Worm (Caenorhabditis elegans) whole organism, young adult: ENCODE data around the gene tag-266.

Experiments used
- B0019.2 ChIP-seq: fragments of 200-800 bp; sonication (Bioruptor generic); conservative IDR thresholded peaks from 2 replicates; pipeline ENCODE4 v1.3.6; 2022; ENCODE audit warnings: missing genetic modification reagents, missing genetic modification characterization, missing compliant biosample characterization
- B0035.1 ChIP-seq: sonication (generic microtip); optimal IDR thresholded peaks from 2 replicates; lab custom pipeline; 2016; ENCODE audit warnings: missing genetic modification characterization, mild to moderate bottlenecking, missing compliant biosample characterization, missing genotype, missing genetic modification reagents
- C17E4.6 ChIP-seq: fragments of 200-800 bp; sonication (Bioruptor generic); IDR thresholded peaks from 2 replicates; pipeline ENCODE4 v1.3.6; 2022; ENCODE audit warnings: missing genetic modification reagents, missing genetic modification characterization, missing compliant biosample characterization
- F10E7.11 ChIP-seq: sonication (generic microtip); optimal IDR thresholded peaks from 2 replicates; lab custom pipeline; 2017; ENCODE audit warnings: mild to moderate bottlenecking, missing genetic modification characterization, moderate library complexity, missing compliant biosample characterization
- F22D6.2 ChIP-seq: sonication (generic microtip); optimal IDR thresholded peaks from 2 replicates; lab custom pipeline; 2016; ENCODE audit warnings: mild to moderate bottlenecking, missing genetic modification characterization, missing compliant biosample characterization
- F52B5.7 ChIP-seq: sonication (generic microtip); optimal IDR thresholded peaks from 2 replicates; lab custom pipeline; 2016; ENCODE audit warnings: mild to moderate bottlenecking, missing genetic modification characterization, missing compliant biosample characterization
- K11D2.4 ChIP-seq: fragments of 200-800 bp; sonication (Bioruptor generic); IDR thresholded peaks from 2 replicates; pipeline ENCODE4 v1.3.6; 2022; ENCODE audit warnings: missing genetic modification reagents, missing genetic modification characterization, missing compliant biosample characterization
- Y79H2A.3 ChIP-seq: fragments of 200-800 bp; sonication (Bioruptor generic); conservative IDR thresholded peaks from 2 replicates; pipeline ENCODE4 v1.3.6; 2022; ENCODE audit warnings: missing genetic modification reagents, missing genetic modification characterization, missing compliant biosample characterization
- Y95B8A.8 ChIP-seq: fragments of 200-800 bp; sonication (Bioruptor generic); IDR thresholded peaks from 2 replicates; pipeline ENCODE4 v1.3.6; 2022; ENCODE audit warnings: missing genetic modification reagents, missing genetic modification characterization, missing compliant biosample characterization
- ZK185.1 ChIP-seq: sonication (generic microtip); optimal IDR thresholded peaks from 2 replicates; lab custom pipeline; 2016; ENCODE audit warnings: mild to moderate bottlenecking, missing genetic modification characterization, missing compliant biosample characterization; ENCODE audit not compliant: poor library complexity, severe bottlenecking
- aptf-2 ChIP-seq: fragments of 200-800 bp; sonication (Bioruptor generic); conservative IDR thresholded peaks from 2 replicates; pipeline ENCODE4 v1.3.6; 2022; ENCODE audit warnings: missing genetic modification reagents, missing genetic modification characterization, missing compliant biosample characterization
- athp-1 ChIP-seq: sonication (generic microtip); optimal IDR thresholded peaks from 2 replicates; lab custom pipeline; 2017; ENCODE audit warnings: mild to moderate bottlenecking, missing genetic modification characterization, missing compliant biosample characterization
- bed-1 ChIP-seq: fragments of 200-800 bp; sonication (Bioruptor generic); IDR thresholded peaks from 2 replicates; pipeline ENCODE4 v1.3.6; 2022; ENCODE audit warnings: missing genetic modification reagents, missing genetic modification characterization, missing compliant biosample characterization
- bed-2 ChIP-seq: fragments of 200-800 bp; sonication (Bioruptor generic); IDR thresholded peaks from 2 replicates; pipeline ENCODE4 v1.3.6; 2022; ENCODE audit warnings: missing genetic modification reagents, missing genetic modification characterization, missing compliant biosample characterization
- ceh-100 ChIP-seq: fragments of 200-800 bp; sonication (Bioruptor generic); IDR thresholded peaks from 2 replicates; pipeline ENCODE4 v1.3.6; 2022; ENCODE audit warnings: missing genetic modification reagents, missing genetic modification characterization, missing compliant biosample characterization
- ceh-27 ChIP-seq: fragments of 200-800 bp; sonication (Bioruptor generic); optimal IDR thresholded peaks from 2 replicates; lab custom pipeline; 2018; ENCODE audit warnings: mild to moderate bottlenecking, missing genetic modification characterization, moderate library complexity, missing compliant biosample characterization
- ceh-40 ChIP-seq: fragments of 200-800 bp; sonication (Bioruptor generic); IDR thresholded peaks from 2 replicates; pipeline ENCODE4 v1.3.6; 2022; ENCODE audit warnings: missing genetic modification characterization, missing compliant biosample characterization
- ceh-58 ChIP-seq: fragments of 200-800 bp; sonication (Bioruptor generic); IDR thresholded peaks from 2 replicates; pipeline ENCODE4 v1.3.6; 2022; ENCODE audit warnings: missing genetic modification characterization, missing compliant biosample characterization
- ceh-91 ChIP-seq: fragments of 200-800 bp; sonication (Bioruptor generic); IDR thresholded peaks from 2 replicates; pipeline ENCODE4 v1.3.6; 2022; ENCODE audit warnings: missing genetic modification reagents, missing genetic modification characterization, missing compliant biosample characterization
- chd-7 ChIP-seq: sonication (generic microtip); optimal IDR thresholded peaks from 2 replicates; lab custom pipeline; 2016; ENCODE audit warnings: mild to moderate bottlenecking, missing genetic modification characterization, moderate library complexity, missing compliant biosample characterization
- dox-1 ChIP-seq: fragments of 200-800 bp; sonication (Bioruptor generic); IDR thresholded peaks from 2 replicates; pipeline ENCODE4 v1.3.6; 2022; ENCODE audit warnings: missing genetic modification reagents, missing genetic modification characterization, missing compliant biosample characterization
- dpff-1 ChIP-seq: sonication (generic microtip); optimal IDR thresholded peaks from 2 replicates; lab custom pipeline; 2017; ENCODE audit warnings: mild to moderate bottlenecking, missing genetic modification characterization, missing compliant biosample characterization
- dpl-1 ChIP-seq: fragments of 150-350 bp; optimal IDR thresholded peaks from 2 replicates; lab custom pipeline; 2014; ENCODE audit warnings: missing biosample characterization, missing genetic modification reagents, missing genetic modification characterization
- egl-18 ChIP-seq: fragments of 200-800 bp; sonication (Bioruptor generic); IDR thresholded peaks from 2 replicates; pipeline ENCODE4 v1.3.6; 2022; ENCODE audit warnings: missing genetic modification reagents, missing genetic modification characterization, missing compliant biosample characterization
- egl-44 ChIP-seq: fragments of 200-800 bp; sonication (Bioruptor generic); IDR thresholded peaks from 2 replicates; pipeline ENCODE4 v1.3.6; 2022; ENCODE audit warnings: missing genetic modification reagents, missing genetic modification characterization, missing compliant biosample characterization
- egrh-3 ChIP-seq: fragments of 200-800 bp; sonication (Bioruptor generic); IDR thresholded peaks from 2 replicates; pipeline ENCODE4 v1.3.6; 2022; ENCODE audit warnings: missing genetic modification reagents, missing genetic modification characterization, missing compliant biosample characterization
- gei-17 ChIP-seq: fragments of 200-800 bp; sonication (Bioruptor generic); optimal IDR thresholded peaks from 2 replicates; lab custom pipeline; 2018; ENCODE audit warnings: mild to moderate bottlenecking, missing genetic modification characterization, missing compliant biosample characterization
- hmg-20 ChIP-seq: fragments of 200-800 bp; sonication (Bioruptor generic); IDR thresholded peaks from 2 replicates; pipeline ENCODE4 v1.3.6; 2022; ENCODE audit warnings: missing genetic modification reagents, missing genetic modification characterization, missing compliant biosample characterization
- hrde-1 ChIP-seq: sonication (generic microtip); optimal IDR thresholded peaks from 2 replicates; lab custom pipeline; 2016; ENCODE audit warnings: missing genetic modification characterization, mild to moderate bottlenecking, missing compliant biosample characterization, moderate library complexity, missing genotype, missing genetic modification reagents, borderline replicate concordance
- let-526 ChIP-seq: fragments of 200-800 bp; sonication (Bioruptor generic); IDR thresholded peaks from 2 replicates; pipeline ENCODE4 v1.3.6; 2022; ENCODE audit warnings: missing genetic modification reagents, missing genetic modification characterization, missing compliant biosample characterization
- lin-40 ChIP-seq: sonication (generic microtip); optimal IDR thresholded peaks from 2 replicates; lab custom pipeline; 2016; ENCODE audit warnings: missing genetic modification characterization, mild to moderate bottlenecking, missing compliant biosample characterization, missing genotype, missing genetic modification reagents
- madf-10 ChIP-seq: sonication (generic microtip); optimal IDR thresholded peaks from 2 replicates; lab custom pipeline; 2016; ENCODE audit warnings: mild to moderate bottlenecking, missing genetic modification characterization, missing compliant biosample characterization
- mcd-1 ChIP-seq: fragments of 200-800 bp; sonication (Bioruptor generic); IDR thresholded peaks from 2 replicates; pipeline ENCODE4 v1.3.6; 2022; ENCODE audit warnings: missing genetic modification reagents, missing genetic modification characterization, missing compliant biosample characterization
- mxl-1 ChIP-seq: sonication (generic microtip); optimal IDR thresholded peaks from 2 replicates; lab custom pipeline; 2016; ENCODE audit warnings: missing genetic modification characterization, missing compliant biosample characterization
- nfya-2 ChIP-seq: fragments of 200-800 bp; sonication (Bioruptor generic); IDR thresholded peaks from 2 replicates; pipeline ENCODE4 v1.3.6; 2022; ENCODE audit warnings: missing genetic modification reagents, missing genetic modification characterization, missing compliant biosample characterization
- nhr-120 ChIP-seq: fragments of 200-800 bp; sonication (Bioruptor generic); IDR thresholded peaks from 2 replicates; pipeline ENCODE4 v1.3.6; 2022; ENCODE audit warnings: missing genetic modification characterization, missing compliant biosample characterization
- nhr-179 ChIP-seq: sonication (generic microtip); optimal IDR thresholded peaks from 2 replicates; lab custom pipeline; 2016; ENCODE audit warnings: mild to moderate bottlenecking, missing genetic modification characterization, missing compliant biosample characterization
- pbrm-1 ChIP-seq: fragments of 200-800 bp; sonication (Bioruptor generic); IDR thresholded peaks from 2 replicates; pipeline ENCODE4 v1.3.6; 2022; ENCODE audit warnings: missing genetic modification reagents, missing genetic modification characterization, missing compliant biosample characterization
- rec-8 ChIP-seq, 2 experiments: sonication (generic microtip); optimal IDR thresholded peaks; 2 replicates each; lab custom pipeline; 2016; ENCODE audit warnings: mild to moderate bottlenecking in 2 of 2, missing genetic modification characterization in 2 of 2, missing genetic modification reagents in 2 of 2, missing genotype in 2 of 2, missing biosample characterization in 1 of 2, missing compliant biosample characterization in 1 of 2, moderate library complexity in 1 of 2
- sdz-38 ChIP-seq: sonication (generic microtip); optimal IDR thresholded peaks from 2 replicates; lab custom pipeline; 2016; ENCODE audit warnings: missing genotype, missing genetic modification characterization, missing compliant biosample characterization
- sea-2 ChIP-seq: fragments of 200-800 bp; sonication (Bioruptor generic); IDR thresholded peaks from 2 replicates; pipeline ENCODE4 v1.3.6; 2022; ENCODE audit warnings: missing genetic modification characterization, missing compliant biosample characterization
- snpc-1.3 ChIP-seq: sonication (generic microtip); optimal IDR thresholded peaks from 2 replicates; lab custom pipeline; 2017; ENCODE audit warnings: missing genetic modification characterization, mild to moderate bottlenecking, missing compliant biosample characterization, antibody characterized with exemption, moderate library complexity, missing genotype, missing genetic modification reagents; ENCODE audit not compliant: insufficient read depth
- sptf-2 ChIP-seq: fragments of 200-800 bp; sonication (Bioruptor generic); optimal IDR thresholded peaks from 2 replicates; lab custom pipeline; 2018; ENCODE audit warnings: mild to moderate bottlenecking, missing genetic modification characterization, missing compliant biosample characterization
- tbp1 ChIP-seq: fragments of 200-800 bp; sonication (Bioruptor generic); optimal IDR thresholded peaks from 2 replicates; lab custom pipeline; 2018; ENCODE audit warnings: mild to moderate bottlenecking, missing genetic modification characterization, missing compliant biosample characterization
- unc-130 ChIP-seq: sonication (generic microtip); optimal IDR thresholded peaks from 2 replicates; lab custom pipeline; 2016; ENCODE audit warnings: missing genetic modification reagents, missing genetic modification characterization, missing compliant biosample characterization
- zim-3 ChIP-seq: sonication (generic microtip); optimal IDR thresholded peaks from 2 replicates; lab custom pipeline; 2017; ENCODE audit warnings: mild to moderate bottlenecking, missing genetic modification characterization, moderate library complexity, missing compliant biosample characterization
- ztf-18 ChIP-seq: sonication (generic microtip); optimal IDR thresholded peaks from 2 replicates; lab custom pipeline; 2016; ENCODE audit warnings: missing genotype, mild to moderate bottlenecking, missing genetic modification characterization, missing compliant biosample characterization
- ztf-22 ChIP-seq: fragments of 200-800 bp; sonication (Bioruptor generic); optimal IDR thresholded peaks from 2 replicates; lab custom pipeline; 2018; ENCODE audit warnings: mild to moderate bottlenecking, missing genetic modification characterization, moderate library complexity, missing compliant biosample characterization
- ztf-28 ChIP-seq: fragments of 200-800 bp; sonication (Bioruptor generic); IDR thresholded peaks from 2 replicates; pipeline ENCODE4 v1.3.6; 2022; ENCODE audit warnings: missing genetic modification reagents, missing genetic modification characterization, missing compliant biosample characterization

Gene tag-266

DNA sequence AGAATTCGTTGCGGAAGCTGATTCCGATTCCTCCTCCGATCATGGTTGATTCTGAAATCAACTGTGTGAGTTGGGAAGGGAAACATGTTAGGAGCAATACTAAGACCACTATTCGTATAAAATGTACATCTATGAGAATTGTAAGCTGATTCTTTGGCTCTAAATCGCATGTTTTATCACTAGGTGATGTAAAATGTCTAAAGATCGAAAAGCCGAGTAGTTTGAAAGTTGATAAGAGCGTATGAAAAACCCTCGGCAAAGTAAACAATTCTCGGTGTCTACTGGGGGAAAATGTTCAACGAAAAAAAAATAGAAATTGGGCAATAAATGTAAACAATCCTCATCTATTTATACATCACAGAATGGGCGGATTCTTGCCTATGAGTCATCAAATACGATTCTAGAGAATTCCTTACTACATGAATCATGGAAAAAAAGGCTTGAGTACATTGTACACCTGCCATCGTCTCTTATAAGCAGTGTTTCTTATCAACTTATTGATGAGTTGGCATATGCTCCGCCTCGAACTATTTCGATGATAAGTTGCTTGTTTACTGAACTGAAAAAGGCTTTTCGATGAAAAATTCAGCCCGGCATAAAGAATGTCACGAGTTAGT, 39.6 kb downstream of the tag-266 start, which contains the start of gene lec-6 (continued):
- TF ChIP-seq pbrm-1 (GFP tag; lab: Robert Waterston, UW), result 0 out of 2 replicates have a peak, but pooled peaks have one; percentile 6
- TF ChIP-seq dpff-1 (tag; lab: Kevin White, UChicago), result no peak
- no peak for TF ChIP-seq ceh-40
- TF ChIP-seq gei-17 (GFP tag; lab: Kevin White, UChicago), result no peak
- TF ChIP-seq bed-1 (GFP tag; lab: Robert Waterston, UW), result no peak
- TF ChIP-seq sdz-38 (tag; lab: Kevin White, UChicago), result no peak
- no peak for TF ChIP-seq B0019.2 (GFP tag; lab: Robert Waterston, UW)
- TF ChIP-seq zim-3, result no peak
- no peak for TF ChIP-seq madf-10 (tag; lab: Kevin White, UChicago)
- no peak for TF ChIP-seq K11D2.4 (GFP tag; lab: Robert Waterston, UW)
- no peak for TF ChIP-seq chd-7 (tag; lab: Kevin White, UChicago)
- TF ChIP-seq egrh-3, result no peak
- TF ChIP-seq sptf-2 (GFP tag; lab: Kevin White, UChicago), result no peak
- TF ChIP-seq ceh-100, result no peak
- TF ChIP-seq ceh-58, result no peak
- no peak for TF ChIP-seq hmg-20 (GFP tag; lab: Robert Waterston, UW)
- peak; percentile 27 for TF ChIP-seq tbp1 (GFP tag; lab: Kevin White, UChicago)
- no peak for TF ChIP-seq ztf-28 (GFP tag; lab: Robert Waterston, UW)
- no peak for TF ChIP-seq ceh-27 (GFP tag; lab: Kevin White, UChicago)
- TF ChIP-seq let-526 (GFP tag; lab: Robert Waterston, UW), result 0 out of 2 replicates have a peak, but pooled peaks have one; percentile 16
- TF ChIP-seq sea-2 (GFP tag; lab: Robert Waterston, UW), result no peak
- TF ChIP-seq mcd-1 (GFP tag; lab: Robert Waterston, UW), result no peak
- TF ChIP-seq snpc-1.3, result no peak
- TF ChIP-seq Y79H2A.3 (GFP tag; lab: Robert Waterston, UW), result no peak
- no peak for TF ChIP-seq bed-2 (GFP tag; lab: Robert Waterston, UW)
- no peak for TF ChIP-seq F22D6.2 (tag; lab: Kevin White, UChicago)
- no peak for TF ChIP-seq unc-130 (GFP tag; lab: Kevin White, UChicago)
- TF ChIP-seq nhr-120, result no peak
- TF ChIP-seq mxl-1 (tag; lab: Kevin White, UChicago), result no peak
- no peak for TF ChIP-seq aptf-2
- no peak for TF ChIP-seq B0035.1 (tag; lab: Kevin White, UChicago)
- no peak for TF ChIP-seq nhr-179 (tag; lab: Kevin White, UChicago)
- TF ChIP-seq egl-18 (GFP tag; lab: Robert Waterston, UW), result no peak
- no peak for TF ChIP-seq egl-44 (GFP tag; lab: Robert Waterston, UW)
- TF ChIP-seq Y95B8A.8 (GFP tag; lab: Robert Waterston, UW), result no peak
- TF ChIP-seq F52B5.7 (tag; lab: Kevin White, UChicago), result no peak
- no peak for TF ChIP-seq F10E7.11 (tag; lab: Kevin White, UChicago)
- TF ChIP-seq dpl-1 (GFP tag; lab: Kevin White, UChicago), result no peak
- TF ChIP-seq nfya-2 (GFP tag; lab: Robert Waterston, UW), result no peak
- no peak for TF ChIP-seq hrde-1 (tag; lab: Kevin White, UChicago)
- no peak for TF ChIP-seq ceh-91
- peak; percentile 14 for TF ChIP-seq lin-40 (tag; lab: Kevin White, UChicago)
- TF ChIP-seq ztf-22 (GFP tag; lab: Kevin White, UChicago), result peak; percentile 5
- TF ChIP-seq athp-1, result no peak
- TF ChIP-seq ztf-18 (tag; lab: Kevin White, UChicago), result no peak
- TF ChIP-seq dox-1, result 0 out of 2 replicates have a peak, but pooled peaks have one; percentile 59
- TF ChIP-seq ZK185.1, result peak; percentile 66
- TF ChIP-seq rec-8 (tag; optimal IDR thresholded peaks at IDR 0.05; lab: Kevin White, UChicago), result no peak
- no peak for TF ChIP-seq C17E4.6 (GFP tag; lab: Robert Waterston, UW)
